Fruit fly (Drosophila melanogaster) whole organism, pupa: ENCODE results near the gene Uqcc1.

ENCODE experiments used
- CG17806 ChIP-seq: fragments of 200-800 bp; sonication (Bioruptor generic); optimal IDR thresholded peaks from 2 replicates; lab custom pipeline; 2018; ENCODE audit warnings: missing biosample characterization, mild to moderate bottlenecking, missing genetic modification characterization, moderate library complexity
- Pif1A ChIP-seq: fragments of 200-800 bp; sonication (Bioruptor generic); optimal IDR thresholded peaks from 3 replicates; lab custom pipeline; 2016; ENCODE audit warnings: missing biosample characterization, missing genetic modification characterization

- TF ChIP-seq CG17806 (tag; lab: Kevin White, UChicago) (no peak), Pif1A (GFP tag; lab: Kevin White, UChicago) (no peak)
Observed at dm6 chr3L:6942831-6943114, 15.1 kb downstream of the Uqcc1 start, which contains the start of gene tow.
